Fruit fly (Drosophila melanogaster) whole organism, embryonic: ENCODE measurements around the gene Gpdh3.

Experiments
- Adf1 ChIP-seq: fragments of 200-800 bp; sonication (Bioruptor generic); IDR thresholded peaks from 2 replicates; pipeline ENCODE4 v1.3.6; 2022; ENCODE audit warnings: missing biosample characterization, missing genetic modification characterization
- CG10321 ChIP-seq: fragments of 200-800 bp; sonication (Bioruptor generic); IDR thresholded peaks from 2 replicates; pipeline ENCODE4 v1.3.6; 2022; ENCODE audit warnings: missing biosample characterization, missing genetic modification characterization
- CG10462 ChIP-seq: fragments of 200-800 bp; sonication (Bioruptor generic); optimal IDR thresholded peaks from 2 replicates; lab custom pipeline; 2016; ENCODE audit warnings: missing biosample characterization, missing genetic modification characterization
- CG10543 ChIP-seq: fragments of 200-800 bp; sonication (Bioruptor generic); optimal IDR thresholded peaks from 3 replicates; lab custom pipeline; 2017; ENCODE audit warnings: missing biosample characterization, mild to moderate bottlenecking, missing genetic modification characterization, moderate library complexity
- CG12071 ChIP-seq: fragments of 200-800 bp; sonication (Bioruptor generic); optimal IDR thresholded peaks from 3 replicates; lab custom pipeline; 2018; ENCODE audit warnings: missing biosample characterization, mild to moderate bottlenecking, missing genetic modification characterization
- CG13894 ChIP-seq: fragments of 200-800 bp; sonication (Bioruptor generic); optimal IDR thresholded peaks from 3 replicates; lab custom pipeline; 2018; ENCODE audit warnings: missing biosample characterization, mild to moderate bottlenecking, missing genetic modification characterization, moderate library complexity
- CG14710 ChIP-seq: fragments of 200-800 bp; sonication (Bioruptor generic); optimal IDR thresholded peaks from 3 replicates; lab custom pipeline; 2019; ENCODE audit warnings: missing biosample characterization, mild to moderate bottlenecking, missing genetic modification characterization, moderate library complexity
- CG15479 ChIP-seq: fragments of 200-800 bp; sonication (Bioruptor generic); optimal IDR thresholded peaks from 3 replicates; lab custom pipeline; 2019; ENCODE audit warnings: missing biosample characterization, mild to moderate bottlenecking, missing genetic modification characterization, moderate library complexity
- CG15696 ChIP-seq: fragments of 200-800 bp; sonication (Bioruptor generic); optimal IDR thresholded peaks from 2 replicates; lab custom pipeline; 2019; ENCODE audit warnings: missing biosample characterization, mild to moderate bottlenecking, missing genetic modification characterization, moderate library complexity
- CG1647 ChIP-seq: fragments of 200-800 bp; sonication (Bioruptor generic); optimal IDR thresholded peaks from 3 replicates; lab custom pipeline; 2016; ENCODE audit warnings: missing biosample characterization, missing genetic modification characterization
- CG17328 ChIP-seq: fragments of 200-800 bp; sonication (Bioruptor generic); IDR thresholded peaks from 2 replicates; pipeline ENCODE4 v1.3.6; 2022; ENCODE audit warnings: missing biosample characterization, missing genetic modification characterization
- CG17912 ChIP-seq: fragments of 200-800 bp; sonication (Bioruptor generic); optimal IDR thresholded peaks from 2 replicates; lab custom pipeline; 2018; ENCODE audit warnings: missing biosample characterization, mild to moderate bottlenecking, missing genetic modification characterization
- CG1832 ChIP-seq: fragments of 200-800 bp; sonication (Bioruptor generic); optimal IDR thresholded peaks from 2 replicates; lab custom pipeline; 2017; ENCODE audit warnings: missing biosample characterization, mild to moderate bottlenecking, missing genetic modification characterization, inconsistent platforms
- CG18599 ChIP-seq: fragments of 200-800 bp; sonication (Bioruptor generic); optimal IDR thresholded peaks from 3 replicates; lab custom pipeline; 2017; ENCODE audit warnings: missing biosample characterization, missing genetic modification characterization, mild to moderate bottlenecking, moderate library complexity, missing genetic modification reagents
- CG2116 ChIP-seq: fragments of 200-800 bp; sonication (Bioruptor generic); optimal IDR thresholded peaks from 3 replicates; lab custom pipeline; 2018; ENCODE audit warnings: missing biosample characterization, mild to moderate bottlenecking, missing genetic modification characterization
- CG3281 ChIP-seq: fragments of 200-800 bp; sonication (Bioruptor generic); optimal IDR thresholded peaks from 3 replicates; lab custom pipeline; 2017; ENCODE audit warnings: missing biosample characterization, mild to moderate bottlenecking, missing genetic modification characterization
- CG34376 ChIP-seq: fragments of 200-800 bp; sonication (Bioruptor generic); optimal IDR thresholded peaks from 2 replicates; lab custom pipeline; 2018; ENCODE audit warnings: missing biosample characterization, mild to moderate bottlenecking, missing genetic modification characterization
- CG3838 ChIP-seq: fragments of 200-800 bp; sonication (Bioruptor generic); optimal IDR thresholded peaks from 3 replicates; lab custom pipeline; 2016; ENCODE audit warnings: missing biosample characterization, missing genetic modification characterization
- CG42726 ChIP-seq: fragments of 200-800 bp; sonication (Bioruptor generic); IDR thresholded peaks from 2 replicates; pipeline ENCODE4 v1.3.6; 2022; ENCODE audit warnings: missing biosample characterization, missing genetic modification characterization; ENCODE audit not compliant: partially characterized antibody
- CG4854 ChIP-seq: fragments of 200-800 bp; sonication (Bioruptor generic); optimal IDR thresholded peaks from 2 replicates; lab custom pipeline; 2016; ENCODE audit warnings: missing biosample characterization, missing genetic modification characterization, inconsistent platforms
- CG7745 ChIP-seq: fragments of 200-800 bp; sonication (Bioruptor generic); optimal IDR thresholded peaks from 2 replicates; lab custom pipeline; 2018; ENCODE audit warnings: missing biosample characterization, mild to moderate bottlenecking, missing genetic modification characterization, moderate library complexity
- D19B ChIP-seq: fragments of 200-800 bp; sonication (Bioruptor generic); optimal IDR thresholded peaks from 2 replicates; lab custom pipeline; 2017; ENCODE audit warnings: missing biosample characterization, mild to moderate bottlenecking, missing genetic modification characterization
- Doc3 ChIP-seq: fragments of 200-800 bp; sonication (Bioruptor generic); IDR thresholded peaks from 3 replicates; pipeline ENCODE4 v1.3.6; 2022; ENCODE audit warnings: missing biosample characterization, missing genetic modification characterization; ENCODE audit not compliant: partially characterized antibody
- Dref ChIP-seq: fragments of 200-800 bp; sonication (Bioruptor generic); IDR thresholded peaks from 2 replicates; pipeline ENCODE4 v1.3.6; 2022; ENCODE audit warnings: missing biosample characterization, missing genetic modification characterization
- E2f2 ChIP-seq: fragments of 200-800 bp; sonication (Bioruptor generic); IDR thresholded peaks from 2 replicates; pipeline ENCODE4 v1.3.6; 2022; ENCODE audit warnings: missing biosample characterization, missing genetic modification characterization
- Eip74EF ChIP-seq, 2 experiments: fragments of 200-800 bp in 1 of 2; fragments of >200 bp in 1 of 2; sonication (Bioruptor generic) in 1 of 2; optimal IDR thresholded peaks; 2 replicates each; lab custom pipeline; 2017 to 2019; ENCODE audit warnings: missing biosample characterization in 2 of 2, missing genetic modification characterization in 2 of 2, mild to moderate bottlenecking in 1 of 2, moderate library complexity in 1 of 2
- HHEX ChIP-seq: fragments of 200-800 bp; sonication (Bioruptor generic); optimal IDR thresholded peaks from 3 replicates; lab custom pipeline; 2017; ENCODE audit warnings: missing biosample characterization, mild to moderate bottlenecking, missing genetic modification characterization, missing genetic modification reagents
- HmgD ChIP-seq: fragments of 200-800 bp; sonication (Bioruptor generic); optimal IDR thresholded peaks from 3 replicates; lab custom pipeline; 2016; ENCODE audit warnings: missing biosample characterization, missing genetic modification characterization
- Hr39 ChIP-seq: fragments of >200 bp; optimal IDR thresholded peaks from 2 replicates; lab custom pipeline; 2017
- Hr78 ChIP-seq, 2 experiments: fragments of 200-800 bp in 1 of 2; fragments of >200 bp in 1 of 2; sonication (Bioruptor generic) in 1 of 2; optimal IDR thresholded peaks; 2 replicates each; lab custom pipeline; 2017 to 2019; ENCODE audit warnings: missing biosample characterization in 2 of 2, missing genetic modification characterization in 2 of 2, mild to moderate bottlenecking in 1 of 2, moderate library complexity in 1 of 2
- Nf-YB ChIP-seq: fragments of 200-800 bp; sonication (Bioruptor generic); optimal IDR thresholded peaks from 3 replicates; lab custom pipeline; 2019; ENCODE audit warnings: missing biosample characterization, mild to moderate bottlenecking, missing genetic modification characterization, moderate library complexity
- Sin3A ChIP-seq: fragments of >200 bp; optimal IDR thresholded peaks from 2 replicates; lab custom pipeline; 2018
- Sry-δ ChIP-seq: fragments of 200-800 bp; sonication (Bioruptor generic); optimal IDR thresholded peaks from 2 replicates; lab custom pipeline; 2016; ENCODE audit warnings: missing biosample characterization, missing genetic modification characterization
- bigmax ChIP-seq: fragments of 200-800 bp; sonication (Bioruptor generic); optimal IDR thresholded peaks from 2 replicates; lab custom pipeline; 2018; ENCODE audit warnings: missing biosample characterization, mild to moderate bottlenecking, missing genetic modification characterization
- cg ChIP-seq: fragments of 200-800 bp; sonication (Bioruptor generic); optimal IDR thresholded peaks from 3 replicates; lab custom pipeline; 2019; ENCODE audit warnings: missing biosample characterization, mild to moderate bottlenecking, missing genetic modification characterization, moderate library complexity
- danr ChIP-seq: fragments of 200-800 bp; sonication (Bioruptor generic); IDR thresholded peaks from 2 replicates; pipeline ENCODE4 v1.3.6; 2022; ENCODE audit warnings: missing biosample characterization, missing genetic modification characterization
- esg ChIP-seq: fragments of 200-800 bp; sonication (Bioruptor generic); conservative IDR thresholded peaks from 2 replicates; pipeline ENCODE4 v1.3.6; 2022; ENCODE audit warnings: missing biosample characterization, missing genetic modification characterization
- exex ChIP-seq: fragments of 200-800 bp; sonication (Bioruptor generic); optimal IDR thresholded peaks from 4 replicates; lab custom pipeline; 2018; ENCODE audit warnings: missing biosample characterization, mild to moderate bottlenecking, missing genetic modification characterization, moderate library complexity
- fd96Cb ChIP-seq: fragments of 200-800 bp; sonication (Bioruptor generic); optimal IDR thresholded peaks from 2 replicates; lab custom pipeline; 2018; ENCODE audit warnings: missing biosample characterization, mild to moderate bottlenecking, missing genetic modification characterization, moderate library complexity
- ftz-f1 ChIP-seq: fragments of 200-800 bp; sonication (Bioruptor generic); optimal IDR thresholded peaks from 2 replicates; lab custom pipeline; 2016; ENCODE audit warnings: missing biosample characterization, missing genetic modification characterization
- grau ChIP-seq: fragments of 200-800 bp; optimal IDR thresholded peaks from 3 replicates; lab custom pipeline; 2019; ENCODE audit warnings: missing biosample characterization, mild to moderate bottlenecking, missing genetic modification characterization, moderate library complexity
- grn ChIP-seq: fragments of 200-800 bp; sonication (Bioruptor generic); optimal IDR thresholded peaks from 3 replicates; lab custom pipeline; 2017; ENCODE audit warnings: missing biosample characterization, missing genetic modification characterization
- gro ChIP-seq: fragments of 200-800 bp; sonication (Bioruptor generic); optimal IDR thresholded peaks from 2 replicates; lab custom pipeline; 2016; ENCODE audit warnings: missing biosample characterization, missing genetic modification characterization
- kni ChIP-seq: fragments of 200-800 bp; sonication (Bioruptor generic); optimal IDR thresholded peaks from 3 replicates; lab custom pipeline; 2017; ENCODE audit warnings: mild to moderate bottlenecking, missing biosample characterization, missing genetic modification reagents, missing genetic modification characterization
- mam ChIP-seq: fragments of 200-800 bp; sonication (Bioruptor generic); optimal IDR thresholded peaks from 3 replicates; lab custom pipeline; 2016; ENCODE audit warnings: missing biosample characterization, missing genetic modification characterization
- scrt ChIP-seq: fragments of 200-800 bp; sonication (Bioruptor generic); optimal IDR thresholded peaks from 2 replicates; lab custom pipeline; 2018; ENCODE audit warnings: missing biosample characterization, mild to moderate bottlenecking, missing genetic modification characterization, moderate library complexity
- sqz ChIP-seq: fragments of 200-800 bp; sonication (Bioruptor generic); optimal IDR thresholded peaks from 3 replicates; lab custom pipeline; 2018; ENCODE audit warnings: missing biosample characterization, mild to moderate bottlenecking, missing genetic modification characterization
- sug ChIP-seq: fragments of 200-800 bp; optimal IDR thresholded peaks from 2 replicates; lab custom pipeline; 2019; ENCODE audit warnings: missing biosample characterization, mild to moderate bottlenecking, missing genetic modification characterization, moderate library complexity
- unc-4 ChIP-seq: fragments of 200-800 bp; sonication (Bioruptor generic); IDR thresholded peaks from 2 replicates; pipeline ENCODE4 v1.3.6; 2022; ENCODE audit warnings: missing biosample characterization, missing genetic modification characterization; ENCODE audit not compliant: partially characterized antibody
- vvl ChIP-seq: fragments of 200-800 bp; sonication (Bioruptor generic); IDR thresholded peaks from 2 replicates; pipeline ENCODE4 v1.3.6; 2022; ENCODE audit warnings: missing biosample characterization, missing genetic modification characterization

The Gpdh3 gene

dm6 chr3R:22411879-22412587, 30.2 kb downstream of the Gpdh3 start (continued):
- TF ChIP-seq Hr78 (GFP tag; optimal IDR thresholded peaks at IDR 0.05; lab: Kevin White, UChicago) (peak in 1 of 2 experiments; percentile 32), cg (peak; percentile 77), HmgD (GFP tag; lab: Kevin White, UChicago) (no peak), Sry-δ (GFP tag; lab: Kevin White, UChicago) (no peak), Adf1 (GFP tag; lab: Robert Waterston, UW) (peak; percentile 11; the same call in 1 of the 2 replicates), CG10321 (GFP tag; lab: Robert Waterston, UW) (no peak), CG4854 (GFP tag; lab: Kevin White, UChicago) (peak; percentile 1), CG3281 (GFP tag; lab: Kevin White, UChicago) (peak; percentile 31), danr (GFP tag; lab: Robert Waterston, UW) (no peak), ftz-f1 (peak; percentile 87), CG15479 (GFP tag; lab: Kevin White, UChicago) (peak; percentile 15), mam (no peak), esg (GFP tag; lab: Robert Waterston, UW) (no peak), CG13894 (tag; lab: Kevin White, UChicago) (no peak), CG12071 (GFP tag; lab: Kevin White, UChicago) (no peak), CG1647 (GFP tag; lab: Kevin White, UChicago) (no peak), CG34376 (peak; percentile 53), bigmax (GFP tag; lab: Kevin White, UChicago) (peak; percentile 25), fd96Cb (tag; lab: Kevin White, UChicago) (no peak), CG15696 (no peak), E2f2 (GFP tag; lab: Robert Waterston, UW) (no peak), CG3838 (no peak), HHEX (GFP tag; lab: Kevin White, UChicago) (no peak), kni (GFP tag; lab: Kevin White, UChicago) (peak; percentile 5), CG18599 (GFP tag; lab: Kevin White, UChicago) (peak; percentile 48), grn (peak; percentile 58), CG10543 (GFP tag; lab: Kevin White, UChicago) (peak; percentile 45), exex (tag; lab: Kevin White, UChicago) (peak; percentile 91), gro (no peak), CG17328 (no peak), Eip74EF (GFP tag; optimal IDR thresholded peaks at IDR 0.05; lab: Kevin White, UChicago) (no peak), CG42726 (no peak), sqz (GFP tag; lab: Kevin White, UChicago) (no peak), Nf-YB (no peak)

- TF ChIP-seq D19B (GFP tag; lab: Kevin White, UChicago), result no peak
- peak; percentile 21 for TF ChIP-seq CG7745
- TF ChIP-seq CG1832 (GFP tag; lab: Kevin White, UChicago), result peak; percentile 33
- TF ChIP-seq Dref, result peak; percentile 37
- peak; percentile 44 for TF ChIP-seq CG17912
- peak; percentile 41; the same call in 1 of the 3 replicates for TF ChIP-seq Doc3 (GFP tag; lab: Robert Waterston, UW)
- peak; percentile 41 for TF ChIP-seq Sin3A (lab: Kevin White, UChicago)
- peak; percentile 26 for TF ChIP-seq scrt (GFP tag; lab: Kevin White, UChicago)
- no peak for TF ChIP-seq CG10462
- TF ChIP-seq CG2116 (GFP tag; lab: Kevin White, UChicago), result peak; percentile 43
- TF ChIP-seq CG15479 (GFP tag; lab: Kevin White, UChicago), result peak; percentile 43
- peak; percentile 20 for TF ChIP-seq grau (tag; lab: Kevin White, UChicago)
- TF ChIP-seq bigmax (GFP tag; lab: Kevin White, UChicago), result peak; percentile 72
- peak; percentile 33 for TF ChIP-seq sug (tag; lab: Kevin White, UChicago)
- TF ChIP-seq vvl (GFP tag; lab: Robert Waterston, UW), result peak; percentile 44; the same call in 1 of the 2 replicates
- no peak for TF ChIP-seq Hr39 (lab: Kevin White, UChicago)
- peak; percentile 74 for TF ChIP-seq CG14710
- 0 out of 2 replicates have a peak, but pooled peaks have one; percentile 38 for TF ChIP-seq unc-4 (GFP tag; lab: Robert Waterston, UW)
Observed at dm6 chr3R:22420911-22421310, 39.1 kb downstream of the Gpdh3 start, which contains the start of the genes Nop56 and mats. Nop56 (minus strand) TSS chr3R:22421068. mats (plus strand) TSS chr3R:22421161.
